Fruit fly (Drosophila melanogaster) whole organism, embryonic: ENCODE data around the gene CG13481.
A peak's percentile ranks its signal among the peaks of the same experiment; 100 is the strongest.

Source experiments
- Adf1 ChIP-seq: fragments of 200-800 bp; sonication (Bioruptor generic); IDR thresholded peaks from 2 replicates; pipeline ENCODE4 v1.3.6; 2022; ENCODE audit warnings: missing biosample characterization, missing genetic modification characterization
- C15 ChIP-seq: fragments of 200-800 bp; sonication (Bioruptor generic); IDR thresholded peaks from 3 replicates; pipeline ENCODE4 v1.3.6; 2022; ENCODE audit warnings: missing biosample characterization, missing genetic modification characterization
- CG10147 ChIP-seq: fragments of 200-800 bp; sonication (Bioruptor generic); optimal IDR thresholded peaks from 2 replicates; lab custom pipeline; 2019; ENCODE audit warnings: missing biosample characterization, mild to moderate bottlenecking, missing genetic modification characterization, moderate library complexity
- CG10431 ChIP-seq: fragments of 200-800 bp; sonication (Bioruptor generic); optimal IDR thresholded peaks from 3 replicates; lab custom pipeline; 2018; ENCODE audit warnings: missing biosample characterization, mild to moderate bottlenecking, missing genetic modification characterization
- CG10979 ChIP-seq: fragments of 200-800 bp; sonication (Bioruptor generic); optimal IDR thresholded peaks from 2 replicates; lab custom pipeline; 2018; ENCODE audit warnings: missing biosample characterization, mild to moderate bottlenecking, missing genetic modification characterization, moderate library complexity
- CG12659 ChIP-seq: fragments of 200-800 bp; sonication (Bioruptor generic); optimal IDR thresholded peaks from 3 replicates; lab custom pipeline; 2017; ENCODE audit warnings: mild to moderate bottlenecking, missing biosample characterization, missing genetic modification reagents, missing genetic modification characterization
- CG12744 ChIP-seq: fragments of 200-800 bp; sonication (Bioruptor generic); optimal IDR thresholded peaks from 2 replicates; lab custom pipeline; 2016; ENCODE audit warnings: missing biosample characterization, missing genetic modification characterization
- CG13123 ChIP-seq: fragments of 200-800 bp; sonication (Bioruptor generic); optimal IDR thresholded peaks from 2 replicates; lab custom pipeline; 2016; ENCODE audit warnings: missing biosample characterization, missing genetic modification characterization
- CG13296 ChIP-seq: fragments of 200-800 bp; sonication (Bioruptor generic); optimal IDR thresholded peaks from 3 replicates; lab custom pipeline; 2018; ENCODE audit warnings: missing biosample characterization, mild to moderate bottlenecking, missing genetic modification characterization
- CG13894 ChIP-seq: fragments of 200-800 bp; sonication (Bioruptor generic); optimal IDR thresholded peaks from 3 replicates; lab custom pipeline; 2018; ENCODE audit warnings: missing biosample characterization, mild to moderate bottlenecking, missing genetic modification characterization, moderate library complexity
- CG14441 ChIP-seq: fragments of 200-800 bp; sonication (Bioruptor generic); IDR thresholded peaks from 2 replicates; pipeline ENCODE4 v1.3.6; 2022; ENCODE audit warnings: missing biosample characterization, missing genetic modification characterization
- CG17802 ChIP-seq: fragments of 200-800 bp; sonication (Bioruptor generic); optimal IDR thresholded peaks from 2 replicates; lab custom pipeline; 2018; ENCODE audit warnings: missing biosample characterization, mild to moderate bottlenecking, missing genetic modification characterization, moderate library complexity
- CG3726 ChIP-seq: fragments of 200-800 bp; sonication (Bioruptor generic); IDR thresholded peaks from 3 replicates; pipeline ENCODE4, ENCODE4 v1.3.6; 2022; ENCODE audit warnings: missing biosample characterization, missing genetic modification characterization
- CG4328 ChIP-seq: fragments of 200-800 bp; sonication (Bioruptor generic); optimal IDR thresholded peaks from 3 replicates; lab custom pipeline; 2017; ENCODE audit warnings: missing biosample characterization, missing genetic modification reagents, missing genetic modification characterization
- CG4617 ChIP-seq: fragments of 200-800 bp; sonication (Bioruptor generic); optimal IDR thresholded peaks from 3 replicates; lab custom pipeline; 2016; ENCODE audit warnings: missing biosample characterization, missing genetic modification characterization, borderline replicate concordance
- CG5180 ChIP-seq: fragments of 200-800 bp; sonication (Bioruptor generic); optimal IDR thresholded peaks from 3 replicates; lab custom pipeline; 2017; ENCODE audit warnings: missing biosample characterization, missing genetic modification characterization, mild to moderate bottlenecking, moderate library complexity, missing genetic modification reagents
- CG5953 ChIP-seq: fragments of 200-800 bp; sonication (Bioruptor generic); IDR thresholded peaks from 2 replicates; pipeline ENCODE4 v1.3.6; 2022; ENCODE audit warnings: missing biosample characterization, missing genetic modification characterization
- CG6254 ChIP-seq: fragments of 200-800 bp; sonication (Bioruptor generic); optimal IDR thresholded peaks from 3 replicates; lab custom pipeline; 2017; ENCODE audit warnings: mild to moderate bottlenecking, missing biosample characterization, missing genetic modification reagents, missing genetic modification characterization
- CG7357 ChIP-seq: fragments of 200-800 bp; sonication (Bioruptor generic); IDR thresholded peaks from 3 replicates; pipeline ENCODE4 v1.3.6; 2022; ENCODE audit warnings: missing biosample characterization, missing genetic modification characterization
- CG9727 ChIP-seq: fragments of 200-800 bp; sonication (Bioruptor generic); optimal IDR thresholded peaks from 3 replicates; lab custom pipeline; 2017; ENCODE audit warnings: missing biosample characterization, mild to moderate bottlenecking, missing genetic modification characterization
- CkIIα-i1 ChIP-seq: fragments of 200-800 bp; sonication (Bioruptor generic); IDR thresholded peaks from 2 replicates; pipeline ENCODE4 v1.3.6; 2022; ENCODE audit warnings: missing biosample characterization, missing genetic modification characterization
- CrebB ChIP-seq: fragments of 200-800 bp; sonication (Bioruptor generic); optimal IDR thresholded peaks from 3 replicates; lab custom pipeline; 2018; ENCODE audit warnings: missing biosample characterization, mild to moderate bottlenecking, missing genetic modification characterization
- Dad ChIP-seq: fragments of 200-800 bp; sonication (Bioruptor generic); optimal IDR thresholded peaks from 3 replicates; lab custom pipeline; 2016; ENCODE audit warnings: missing biosample characterization, missing genetic modification characterization
- HLH4C ChIP-seq: fragments of 200-800 bp; sonication (Bioruptor generic); IDR thresholded peaks from 3 replicates; pipeline ENCODE4 v1.3.6; 2022; ENCODE audit warnings: missing biosample characterization, missing genetic modification characterization; ENCODE audit not compliant: partially characterized antibody
- Hr78 ChIP-seq, 2 experiments: fragments of 200-800 bp in 1 of 2; fragments of >200 bp in 1 of 2; sonication (Bioruptor generic) in 1 of 2; optimal IDR thresholded peaks; 2 replicates each; lab custom pipeline; 2017 to 2019; ENCODE audit warnings: missing biosample characterization in 2 of 2, missing genetic modification characterization in 2 of 2, mild to moderate bottlenecking in 1 of 2, moderate library complexity in 1 of 2
- Kr ChIP-seq: fragments of 200-800 bp; sonication (Bioruptor generic); optimal IDR thresholded peaks from 2 replicates; lab custom pipeline; 2017; ENCODE audit warnings: missing biosample characterization, mild to moderate bottlenecking, missing genetic modification characterization
- Nf-YC ChIP-seq: fragments of 200-800 bp; optimal IDR thresholded peaks from 3 replicates; lab custom pipeline; 2019; ENCODE audit warnings: missing biosample characterization, mild to moderate bottlenecking, missing genetic modification characterization, moderate library complexity
- Pdp1 ChIP-seq, 2 experiments: fragments of 200-800 bp; sonication (Bioruptor generic); optimal IDR thresholded peaks; 3 replicates each; lab custom pipeline; 2016; ENCODE audit warnings: missing biosample characterization in 2 of 2, missing genetic modification characterization in 2 of 2, mild to moderate bottlenecking in 1 of 2, moderate library complexity in 1 of 2
- Poxn ChIP-seq: fragments of 200-800 bp; sonication (Bioruptor generic); IDR thresholded peaks from 2 replicates; pipeline ENCODE4 v1.3.6; 2022; ENCODE audit warnings: missing biosample characterization, missing genetic modification characterization
- Ptx1 ChIP-seq: fragments of 200-800 bp; sonication (Bioruptor generic); IDR thresholded peaks from 2 replicates; pipeline ENCODE4 v1.3.6; 2022; ENCODE audit warnings: missing biosample characterization, missing genetic modification characterization
- Side ChIP-seq: fragments of 200-800 bp; sonication (Bioruptor generic); optimal IDR thresholded peaks from 2 replicates; lab custom pipeline; 2016; ENCODE audit warnings: missing biosample characterization, missing genetic modification characterization
- Six4 ChIP-seq: fragments of 200-800 bp; sonication (Bioruptor generic); optimal IDR thresholded peaks from 2 replicates; lab custom pipeline; 2016; ENCODE audit warnings: missing biosample characterization, missing genetic modification characterization
- Xbp1 ChIP-seq: fragments of 200-800 bp; sonication (Bioruptor generic); optimal IDR thresholded peaks from 3 replicates; lab custom pipeline; 2016; ENCODE audit warnings: missing biosample characterization, mild to moderate bottlenecking, missing genetic modification characterization
- ap ChIP-seq: fragments of 200-800 bp; sonication (Bioruptor generic); IDR thresholded peaks from 2 replicates; pipeline ENCODE4 v1.3.6; 2022; ENCODE audit warnings: missing biosample characterization, missing genetic modification characterization
- br ChIP-seq: fragments of >200 bp; optimal IDR thresholded peaks from 2 replicates; lab custom pipeline; 2017
- cad ChIP-seq: fragments of >200 bp; optimal IDR thresholded peaks from 2 replicates; lab custom pipeline; 2017; ENCODE audit warnings: missing biosample characterization, missing genetic modification characterization
- danr ChIP-seq: fragments of 200-800 bp; sonication (Bioruptor generic); IDR thresholded peaks from 2 replicates; pipeline ENCODE4 v1.3.6; 2022; ENCODE audit warnings: missing biosample characterization, missing genetic modification characterization
- ham ChIP-seq: fragments of 200-800 bp; sonication (Bioruptor generic); IDR thresholded peaks from 2 replicates; pipeline ENCODE4 v1.3.6; 2022; ENCODE audit warnings: missing biosample characterization, missing genetic modification characterization
- hb ChIP-seq: fragments of 200-800 bp; sonication (Bioruptor generic); IDR thresholded peaks from 3 replicates; pipeline ENCODE4 v1.3.6; 2022; ENCODE audit warnings: missing biosample characterization, missing genetic modification characterization; ENCODE audit not compliant: partially characterized antibody
- hth ChIP-seq: fragments of >200 bp; optimal IDR thresholded peaks from 2 replicates; lab custom pipeline; 2017; ENCODE audit warnings: inconsistent platforms
- jing ChIP-seq: fragments of 200-800 bp; sonication (Bioruptor generic); optimal IDR thresholded peaks from 2 replicates; lab custom pipeline; 2018; ENCODE audit warnings: missing biosample characterization, mild to moderate bottlenecking, missing genetic modification characterization
- klu ChIP-seq: fragments of 200-800 bp; sonication (Bioruptor generic); IDR thresholded peaks from 2 replicates; pipeline ENCODE4 v1.3.6; 2022; ENCODE audit warnings: missing biosample characterization, missing genetic modification characterization
- knrl ChIP-seq: fragments of 200-800 bp; sonication (Bioruptor generic); IDR thresholded peaks from 3 replicates; pipeline ENCODE4 v1.3.6; 2022; ENCODE audit warnings: missing biosample characterization, missing genetic modification characterization; ENCODE audit not compliant: partially characterized antibody
- lab ChIP-seq: fragments of 200-800 bp; sonication (Bioruptor generic); optimal IDR thresholded peaks from 3 replicates; lab custom pipeline; 2017; ENCODE audit warnings: missing biosample characterization, missing genetic modification characterization, mild to moderate bottlenecking, moderate library complexity, missing genetic modification reagents
- pita ChIP-seq: fragments of 200-800 bp; sonication (Bioruptor generic); optimal IDR thresholded peaks from 2 replicates; lab custom pipeline; 2017; ENCODE audit warnings: missing biosample characterization, mild to moderate bottlenecking, missing genetic modification characterization
- pum ChIP-seq: fragments of 200-800 bp; sonication (Bioruptor generic); optimal IDR thresholded peaks from 2 replicates; lab custom pipeline; 2016; ENCODE audit warnings: missing biosample characterization, missing genetic modification characterization
- sc ChIP-seq, 3 experiments: fragments of >200 bp in 2 of 3; fragments of 200-800 bp in 1 of 3; sonication (Bioruptor generic) in 1 of 3; optimal IDR thresholded peaks; 2 replicates in 2 of 3; 3 replicates in 1 of 3; lab custom pipeline; 2017; ENCODE audit warnings: mild to moderate bottlenecking in 1 of 3, missing biosample characterization in 1 of 3, missing genetic modification characterization in 1 of 3, missing genetic modification reagents in 1 of 3
- sens ChIP-seq: fragments of 200-800 bp; sonication (Bioruptor generic); peaks from one replicate; lab custom pipeline; 2016; ENCODE audit warnings: missing biosample characterization, missing genetic modification characterization
- tio ChIP-seq: fragments of 200-800 bp; sonication (Bioruptor generic); optimal IDR thresholded peaks from 2 replicates; lab custom pipeline; 2017; ENCODE audit warnings: missing biosample characterization, missing genetic modification characterization, inconsistent platforms
- tup ChIP-seq: fragments of 200-800 bp; sonication (Bioruptor generic); optimal IDR thresholded peaks from 2 replicates; lab custom pipeline; 2016; ENCODE audit warnings: missing biosample characterization, mild to moderate bottlenecking, missing genetic modification characterization, moderate library complexity
- tx ChIP-seq: fragments of 200-800 bp; sonication (Bioruptor generic); optimal IDR thresholded peaks from 2 replicates; lab custom pipeline; 2016; ENCODE audit warnings: missing biosample characterization, missing genetic modification characterization

Gene CG13481

DNA sequence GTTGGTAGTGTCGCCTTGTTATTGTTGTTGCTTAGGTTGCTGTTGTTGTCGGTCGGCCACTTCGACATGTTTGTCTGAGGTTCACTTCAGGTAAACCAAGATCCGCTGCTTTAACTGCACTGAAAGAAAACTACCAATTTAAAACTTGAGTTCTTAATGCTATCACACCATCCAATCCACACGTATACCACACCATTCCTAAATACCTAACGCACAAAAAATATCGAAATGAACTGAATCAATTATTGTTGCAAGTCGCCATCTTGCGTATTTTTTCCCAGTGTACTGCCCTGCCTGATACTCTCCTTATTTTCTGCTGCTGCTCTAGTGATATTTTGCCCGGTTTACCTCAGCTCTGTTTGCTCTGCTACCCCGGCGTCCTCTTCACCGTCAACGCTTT, 30.6 kb downstream of the CG13481 start (continued):
- TF ChIP-seq danr (GFP tag; lab: Robert Waterston, UW) (no peak), CkIIα-i1 (GFP tag; lab: Robert Waterston, UW) (no peak), tio (GFP tag; lab: Kevin White, UChicago) (peak; percentile 38), pita (GFP tag; lab: Kevin White, UChicago) (no peak), ap (peak; percentile 57), Kr (no peak), HLH4C (no peak), CG4328 (GFP tag; lab: Kevin White, UChicago) (no peak), lab (GFP tag; lab: Kevin White, UChicago) (peak; percentile 70), klu (GFP tag; lab: Robert Waterston, UW) (0 out of 2 replicates have a peak, but pooled peaks have one; percentile 31), CG13894 (no peak), CG13123 (GFP tag; lab: Kevin White, UChicago) (peak; percentile 24), tup (GFP tag; lab: Kevin White, UChicago) (peak; percentile 10), CG5180 (GFP tag; lab: Kevin White, UChicago) (peak; percentile 30), CG12744 (GFP tag; lab: Kevin White, UChicago) (no peak), knrl (GFP tag; lab: Robert Waterston, UW) (no peak), CG5953 (GFP tag; lab: Robert Waterston, UW) (peak; percentile 46; the same call in 1 of the 2 replicates), Adf1 (GFP tag; lab: Robert Waterston, UW) (no peak), CG12659 (peak; percentile 18), C15 (GFP tag; lab: Robert Waterston, UW) (no peak), Side (GFP tag; lab: Kevin White, UChicago) (peak; percentile 82), br (lab: Kevin White, UChicago) (no peak), Hr78 (GFP tag; optimal IDR thresholded peaks at IDR 0.05; lab: Kevin White, UChicago) (no peak), CG6254 (GFP tag; lab: Kevin White, UChicago) (peak; percentile 13), Dad (GFP tag; lab: Kevin White, UChicago) (peak; percentile 52), ham (GFP tag; lab: Robert Waterston, UW) (no peak), CG14441 (GFP tag; lab: Robert Waterston, UW) (peak; percentile 51), CG13296 (GFP tag; lab: Kevin White, UChicago) (peak; percentile 16), Nf-YC (no peak), Pdp1 (GFP tag; optimal IDR thresholded peaks at IDR 0.05; lab: Kevin White, UChicago) (peak; percentile 55 to 74), CG9727 (GFP tag; lab: Kevin White, UChicago) (peak; percentile 73), hth (lab: Kevin White, UChicago) (no peak), CrebB (tag; lab: Kevin White, UChicago) (no peak), CG10431 (GFP tag; lab: Kevin White, UChicago) (no peak), hb (GFP tag; lab: Robert Waterston, UW) (no peak), sens (GFP tag; lab: Kevin White, UChicago) (peak; percentile 95), Ptx1 (peak; percentile 56), CG17802 (tag; lab: Kevin White, UChicago) (no peak), CG7357 (no peak; the same call in 2 of the 3 replicates), CG3726 (GFP tag; lab: Robert Waterston, UW) (0 out of 3 replicates have a peak, but pooled peaks have one; percentile 62), cad (no peak), sc (optimal IDR thresholded peaks at IDR 0.05; lab: Kevin White, UChicago) (no peak), sc (GFP tag; optimal IDR thresholded peaks at IDR 0.05; lab: Kevin White, UChicago) (peak; percentile 10), Xbp1 (GFP tag; lab: Kevin White, UChicago) (peak; percentile 70), Six4 (GFP tag; lab: Kevin White, UChicago) (peak; percentile 56), CG4617 (GFP tag; lab: Kevin White, UChicago) (no peak), tx (GFP tag; lab: Kevin White, UChicago) (peak; percentile 55), CG10979 (peak; percentile 68), Poxn (no peak), pum (GFP tag; lab: Kevin White, UChicago) (peak; percentile 73), CG10147 (GFP tag; lab: Kevin White, UChicago) (peak; percentile 31), jing (peak; percentile 24)
